Fruit fly (Drosophila melanogaster) S2 (cell line): ENCODE measurements around the gene PIG-K.

Source experiments
- CG8478 ChIP-seq: fragments of >200 bp; optimal IDR thresholded peaks from 2 replicates; lab custom pipeline; 2018
- CTCF ChIP-seq, 2 experiments: fragments of >200 bp; optimal IDR thresholded peaks; 2 replicates each; lab custom pipeline; 2018

dm6 chrX:1964409-1965345 lies 44.5 kb downstream of the PIG-K start:
- no peak for TF ChIP-seq CG8478
- no peak for TF ChIP-seq CTCF (optimal IDR thresholded peaks at IDR 0.05; lab: Kevin White, UChicago)
